Fruit fly (Drosophila melanogaster): ENCODE results near the gene CG11601.

The CG11601 gene

DNA sequence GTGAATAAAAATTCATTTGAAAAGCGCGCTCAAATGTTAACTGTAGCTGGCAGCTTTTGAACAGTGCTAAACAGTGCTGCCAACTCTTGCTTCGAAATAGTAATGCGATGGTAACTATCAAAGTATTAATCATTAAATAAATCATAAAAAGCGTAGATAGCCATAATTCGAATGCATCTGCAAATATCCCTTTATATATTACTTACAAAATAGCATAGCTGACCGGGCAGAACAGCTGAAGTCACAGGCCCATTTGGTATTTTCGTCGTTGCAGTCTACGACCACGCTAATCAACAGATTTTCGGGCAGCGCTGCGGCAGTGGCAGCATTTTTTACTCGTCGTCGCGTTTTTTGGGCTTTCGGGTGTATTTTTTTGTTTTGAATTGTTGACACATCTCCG, 22.6 kb upstream of the CG11601 start, which contains the start of gene Plc21C (continued):
- TF ChIP-seq salm (tag; optimal IDR thresholded peaks at IDR 0.05) (peak; percentile 14), ems (GFP tag; optimal IDR thresholded peaks at IDR 0.05) (peak; percentile 53), trh (GFP tag; optimal IDR thresholded peaks at IDR 0.05) (no peak), Oli (tag; optimal IDR thresholded peaks at IDR 0.05) (no peak), CG12071 (GFP tag; optimal IDR thresholded peaks at IDR 0.05) (no peak), CG17186 (GFP tag; optimal IDR thresholded peaks at IDR 0.05) (peak; percentile 49), ATbp (GFP tag; optimal IDR thresholded peaks at IDR 0.05) (no peak), maf-S (GFP tag; optimal IDR thresholded peaks at IDR 0.05) (no peak), disco-r (GFP tag; optimal IDR thresholded peaks at IDR 0.05) (no peak), Atf3 (GFP tag; optimal IDR thresholded peaks at IDR 0.05) (no peak), CG4282 (GFP tag; optimal IDR thresholded peaks at IDR 0.05) (no peak), CG11093 (GFP tag; IDR thresholded peaks at IDR 0.05) (no peak), Elba2 (GFP tag; optimal IDR thresholded peaks at IDR 0.05) (no peak), Drgx (GFP tag; IDR thresholded peaks at IDR 0.05) (no peak), Dip2 (GFP tag; IDR thresholded peaks at IDR 0.05) (no peak), pzg (GFP tag; optimal IDR thresholded peaks at IDR 0.05) (peak; percentile 96), CG2116 (GFP tag; optimal IDR thresholded peaks at IDR 0.05) (peak; percentile 81), cato (GFP tag; optimal IDR thresholded peaks at IDR 0.05; ENCODE audit: borderline replicate concordance) (no peak), CG15696 (tag; optimal IDR thresholded peaks at IDR 0.05) (peak; percentile 43), stc (GFP tag; IDR thresholded peaks at IDR 0.05) (no peak), Atf-2 (GFP tag; optimal IDR thresholded peaks at IDR 0.05) (no peak), Six4 (GFP tag; optimal IDR thresholded peaks at IDR 0.05) (no peak), CG43689 (GFP tag; IDR thresholded peaks at IDR 0.05) (no peak), CG13123 (GFP tag; optimal IDR thresholded peaks at IDR 0.05) (peak; percentile 14), CG17385 (GFP tag; optimal IDR thresholded peaks at IDR 0.05) (no peak), grn (GFP tag; optimal IDR thresholded peaks at IDR 0.05) (peak; percentile 48), oc (tag; optimal IDR thresholded peaks at IDR 0.05) (no peak), CG1529 (GFP tag; optimal IDR thresholded peaks at IDR 0.05) (no peak), dimm (GFP tag; IDR thresholded peaks at IDR 0.05) (no peak), gcm2 (GFP tag; optimal IDR thresholded peaks at IDR 0.05) (peak; percentile 27), nom (GFP tag; optimal IDR thresholded peaks at IDR 0.05) (no peak), CG2875 (GFP tag; optimal IDR thresholded peaks at IDR 0.05) (no peak), nerfin-1 (tag; optimal IDR thresholded peaks at IDR 0.05) (peak; percentile 36), CG34376 (GFP tag; optimal IDR thresholded peaks at IDR 0.05) (peak; percentile 35), klu (GFP tag; IDR thresholded peaks at IDR 0.05) (no peak), Optix (GFP tag; IDR thresholded peaks at IDR 0.05) (no peak), CG12236 (GFP tag; optimal IDR thresholded peaks at IDR 0.05) (no peak), Sox100B (GFP tag; optimal IDR thresholded peaks at IDR 0.05) (no peak), D19A (tag; optimal IDR thresholded peaks at IDR 0.05) (peak; percentile 6), CG17612 (GFP tag; IDR thresholded peaks at IDR 0.05) (no peak), mld (GFP tag; IDR thresholded peaks at IDR 0.05; ENCODE audit: partially characterized antibody) (no peak), crp (GFP tag; optimal IDR thresholded peaks at IDR 0.05) (peak; percentile 16 to 88), CG7271 (tag; optimal IDR thresholded peaks at IDR 0.05) (no peak), CG6813 (GFP tag; optimal IDR thresholded peaks at IDR 0.05) (no peak), Blimp-1 (GFP tag; optimal IDR thresholded peaks at IDR 0.05) (peak; percentile 24), NfI (GFP tag; optimal IDR thresholded peaks at IDR 0.05) (no peak), CG30020 (tag; optimal IDR thresholded peaks at IDR 0.05) (peak; percentile 25), CG10979 (tag; optimal IDR thresholded peaks at IDR 0.05) (peak; percentile 21), H2.0 (GFP tag; IDR thresholded peaks at IDR 0.05) (no peak), eyg (GFP tag; optimal IDR thresholded peaks at IDR 0.05) (no peak), Camta (GFP tag; optimal IDR thresholded peaks at IDR 0.05) (peak; percentile 37)

Data from whole organism, embryonic.